Worm (Caenorhabditis elegans) whole organism, midembryonic: ENCODE measurements around the gene Y57E12B.11.

Experiments
- T22C8.4 ChIP-seq: fragments of 200-800 bp; sonication (Bioruptor generic); IDR thresholded peaks from 2 replicates; pipeline ENCODE4 v1.3.6; 2022; ENCODE audit warnings: missing genetic modification characterization, missing compliant biosample characterization
- cog-1 ChIP-seq: sonication (generic microtip); optimal IDR thresholded peaks from 2 replicates; lab custom pipeline; 2016; ENCODE audit warnings: missing genetic modification characterization, missing compliant biosample characterization
- flt-1 ChIP-seq: fragments of 200-800 bp; sonication (Bioruptor generic); IDR thresholded peaks from 2 replicates; pipeline ENCODE4 v1.3.6; 2022; ENCODE audit warnings: missing genetic modification characterization, missing compliant biosample characterization
- med-1 ChIP-seq: sonication (generic microtip); optimal IDR thresholded peaks from 2 replicates; lab custom pipeline; 2017; ENCODE audit warnings: missing genetic modification characterization, mild to moderate bottlenecking, missing compliant biosample characterization, antibody characterized with exemption, missing genetic modification reagents; ENCODE audit not compliant: insufficient read depth
- tab-1 ChIP-seq: fragments of 200-800 bp; sonication (Bioruptor generic); IDR thresholded peaks from 2 replicates; pipeline ENCODE4 v1.3.6; 2022; ENCODE audit warnings: missing genetic modification characterization, missing compliant biosample characterization
- ztf-23 ChIP-seq: fragments of 200-800 bp; sonication (Bioruptor generic); IDR thresholded peaks from 2 replicates; pipeline ENCODE4 v1.3.6; 2022; ENCODE audit warnings: missing genetic modification reagents, missing genetic modification characterization, missing compliant biosample characterization
- ztf-29 ChIP-seq: fragments of 200-800 bp; sonication (Bioruptor generic); IDR thresholded peaks from 2 replicates; pipeline ENCODE4 v1.3.6; 2022; ENCODE audit warnings: missing genetic modification reagents, missing genetic modification characterization, missing compliant biosample characterization

DNA sequence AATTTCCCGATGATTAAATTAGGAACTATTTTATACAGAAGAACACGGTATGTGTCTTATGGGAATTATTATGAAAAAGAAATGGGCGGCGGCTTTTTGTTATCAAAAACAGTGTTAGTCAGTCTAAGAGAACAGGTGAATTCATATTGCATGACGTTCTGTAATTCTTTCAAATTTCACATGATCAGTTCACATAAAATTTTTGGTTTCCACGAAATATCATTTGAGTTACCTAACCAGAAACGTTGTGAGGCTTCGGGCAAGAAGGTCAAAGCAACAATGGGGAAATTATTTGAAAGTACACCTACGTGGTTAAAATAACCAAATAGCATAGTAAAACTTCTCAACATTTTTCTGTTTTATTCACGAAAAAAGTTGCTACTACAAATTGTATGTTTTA is 13.8 kb downstream of the Y57E12B.11 start, which contains the start of gene Y57E12B.10:
- TF ChIP-seq ztf-23 (no peak), flt-1 (GFP tag; lab: Robert Waterston, UW) (no peak), T22C8.4 (GFP tag; lab: Robert Waterston, UW) (no peak), med-1 (GFP tag; lab: Kevin White, UChicago) (no peak), ztf-29 (GFP tag; lab: Robert Waterston, UW) (no peak), cog-1 (tag; lab: Kevin White, UChicago) (no peak), tab-1 (GFP tag; lab: Robert Waterston, UW) (no peak)
